Fruit fly (Drosophila melanogaster) whole organism, pupa: ENCODE data around the gene CG34183.
A peak's percentile ranks its signal among the peaks of the same experiment; 100 is the strongest.

Source experiments
- CG10348 ChIP-seq: fragments of 200-800 bp; sonication (Bioruptor generic); IDR thresholded peaks from 2 replicates; pipeline ENCODE4 v1.3.6; 2022; ENCODE audit warnings: missing biosample characterization, missing genetic modification characterization
- CG12605 ChIP-seq: fragments of 200-800 bp; sonication (Bioruptor generic); IDR thresholded peaks from 2 replicates; pipeline ENCODE4 v1.3.6; 2022; ENCODE audit warnings: missing biosample characterization, missing genetic modification characterization
- CG13204 ChIP-seq: fragments of 200-800 bp; sonication (Bioruptor generic); optimal IDR thresholded peaks from 2 replicates; lab custom pipeline; 2018; ENCODE audit warnings: missing biosample characterization, mild to moderate bottlenecking, missing genetic modification characterization, moderate library complexity
- CG14655 ChIP-seq: fragments of 200-800 bp; sonication (Bioruptor generic); optimal IDR thresholded peaks from 3 replicates; lab custom pipeline; 2017; ENCODE audit warnings: mild to moderate bottlenecking, missing biosample characterization, missing genetic modification reagents, missing genetic modification characterization
- CG15710 ChIP-seq: fragments of 200-800 bp; sonication (Bioruptor generic); optimal IDR thresholded peaks from 2 replicates; lab custom pipeline; 2018; ENCODE audit warnings: missing biosample characterization, mild to moderate bottlenecking, missing genetic modification characterization, moderate library complexity
- CG17806 ChIP-seq: fragments of 200-800 bp; sonication (Bioruptor generic); optimal IDR thresholded peaks from 2 replicates; lab custom pipeline; 2018; ENCODE audit warnings: missing biosample characterization, mild to moderate bottlenecking, missing genetic modification characterization, moderate library complexity
- CG32121 ChIP-seq: fragments of 200-800 bp; sonication (Bioruptor generic); IDR thresholded peaks from 2 replicates; pipeline ENCODE4 v1.3.6; 2022; ENCODE audit warnings: missing biosample characterization, missing genetic modification characterization
- CG34367 ChIP-seq: fragments of 200-800 bp; sonication (Bioruptor generic); optimal IDR thresholded peaks from 2 replicates; lab custom pipeline; 2018; ENCODE audit warnings: missing biosample characterization, mild to moderate bottlenecking, missing genetic modification characterization
- CG4496 ChIP-seq: fragments of 200-800 bp; sonication (Bioruptor generic); IDR thresholded peaks from 3 replicates; pipeline ENCODE4 v1.3.6; 2022; ENCODE audit warnings: missing biosample characterization, missing genetic modification characterization
- CG8159 ChIP-seq: fragments of 200-800 bp; sonication (Bioruptor generic); optimal IDR thresholded peaks from 3 replicates; lab custom pipeline; 2018; ENCODE audit warnings: missing biosample characterization, mild to moderate bottlenecking, missing genetic modification characterization, moderate library complexity
- CG8301 ChIP-seq: fragments of 200-800 bp; sonication (Bioruptor generic); optimal IDR thresholded peaks from 2 replicates; lab custom pipeline; 2018; ENCODE audit warnings: missing biosample characterization, mild to moderate bottlenecking, missing genetic modification characterization
- CG9948 ChIP-seq: fragments of 200-800 bp; sonication (Bioruptor generic); optimal IDR thresholded peaks from 2 replicates; lab custom pipeline; 2018; ENCODE audit warnings: missing biosample characterization, mild to moderate bottlenecking, missing genetic modification characterization, moderate library complexity
- D1 ChIP-seq: fragments of 200-800 bp; sonication (Bioruptor generic); optimal IDR thresholded peaks from 2 replicates; lab custom pipeline; 2018; ENCODE audit warnings: missing biosample characterization, mild to moderate bottlenecking, missing genetic modification characterization, moderate library complexity
- EcR ChIP-seq: fragments of 200-800 bp; sonication (Bioruptor generic); optimal IDR thresholded peaks from 3 replicates; lab custom pipeline; 2019; ENCODE audit warnings: missing biosample characterization, missing genetic modification characterization, mild to moderate bottlenecking, moderate library complexity, missing genetic modification reagents
- Ets98B ChIP-seq: fragments of 200-800 bp; sonication (Bioruptor generic); IDR thresholded peaks from 2 replicates; pipeline ENCODE4 v1.3.6; 2022; ENCODE audit warnings: missing biosample characterization, missing genetic modification characterization
- Pif1A ChIP-seq: fragments of 200-800 bp; sonication (Bioruptor generic); optimal IDR thresholded peaks from 3 replicates; lab custom pipeline; 2016; ENCODE audit warnings: missing biosample characterization, missing genetic modification characterization
- Pif1B ChIP-seq: fragments of 200-800 bp; sonication (Bioruptor generic); optimal IDR thresholded peaks from 3 replicates; lab custom pipeline; 2016; ENCODE audit warnings: missing biosample characterization, missing genetic modification characterization
- Snoo ChIP-seq: fragments of 200-800 bp; sonication (Bioruptor generic); optimal IDR thresholded peaks from 3 replicates; lab custom pipeline; 2017; ENCODE audit warnings: missing biosample characterization, mild to moderate bottlenecking, missing genetic modification characterization, inconsistent platforms
- fd96Ca ChIP-seq: fragments of 200-800 bp; sonication (Bioruptor generic); IDR thresholded peaks from 3 replicates; pipeline ENCODE4 v1.3.6; 2022; ENCODE audit warnings: missing biosample characterization, missing genetic modification characterization
- gl ChIP-seq: fragments of 200-800 bp; sonication (Bioruptor generic); optimal IDR thresholded peaks from 2 replicates; lab custom pipeline; 2018; ENCODE audit warnings: missing biosample characterization, mild to moderate bottlenecking, missing genetic modification characterization
- rn ChIP-seq: fragments of 200-800 bp; sonication (Bioruptor generic); IDR thresholded peaks from 2 replicates; pipeline ENCODE4 v1.3.6; 2022; ENCODE audit warnings: missing biosample characterization, missing genetic modification characterization

The CG34183 gene

DNA sequence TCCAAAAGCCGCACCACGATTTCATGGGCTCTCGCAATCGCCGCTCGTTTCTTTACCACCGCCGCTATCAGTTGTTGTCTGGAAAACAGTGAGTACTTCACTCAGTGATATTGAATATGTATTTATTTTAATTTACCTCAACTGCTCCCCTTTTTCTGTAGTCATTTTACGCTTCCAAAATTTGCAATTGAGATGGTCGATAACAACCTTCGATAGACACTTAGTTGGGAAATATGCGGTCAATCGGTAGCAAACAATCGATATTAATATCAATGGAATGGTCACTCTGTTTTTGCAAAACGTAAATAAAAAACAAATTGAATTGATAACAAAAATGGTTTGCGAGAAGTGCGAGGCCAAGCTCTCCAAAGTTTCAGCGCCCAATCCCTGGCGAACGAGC lies at the start of gene CG34183, which contains the start of gene CG4537:
Gene CG34183 (minus strand): TSS at position 197 of the 400 bp plus-strand sequence.
Gene CG4537 (plus strand): TSS at position 310 of the 400 bp plus-strand sequence.
- no peak for TF ChIP-seq Pif1B (GFP tag; lab: Kevin White, UChicago)
- no peak for TF ChIP-seq EcR (GFP tag; lab: Kevin White, UChicago)
- no peak for TF ChIP-seq Snoo (tag; lab: Kevin White, UChicago)
- TF ChIP-seq CG9948 (tag; lab: Kevin White, UChicago) = no peak
- TF ChIP-seq gl (tag; lab: Kevin White, UChicago) = no peak

DNA sequence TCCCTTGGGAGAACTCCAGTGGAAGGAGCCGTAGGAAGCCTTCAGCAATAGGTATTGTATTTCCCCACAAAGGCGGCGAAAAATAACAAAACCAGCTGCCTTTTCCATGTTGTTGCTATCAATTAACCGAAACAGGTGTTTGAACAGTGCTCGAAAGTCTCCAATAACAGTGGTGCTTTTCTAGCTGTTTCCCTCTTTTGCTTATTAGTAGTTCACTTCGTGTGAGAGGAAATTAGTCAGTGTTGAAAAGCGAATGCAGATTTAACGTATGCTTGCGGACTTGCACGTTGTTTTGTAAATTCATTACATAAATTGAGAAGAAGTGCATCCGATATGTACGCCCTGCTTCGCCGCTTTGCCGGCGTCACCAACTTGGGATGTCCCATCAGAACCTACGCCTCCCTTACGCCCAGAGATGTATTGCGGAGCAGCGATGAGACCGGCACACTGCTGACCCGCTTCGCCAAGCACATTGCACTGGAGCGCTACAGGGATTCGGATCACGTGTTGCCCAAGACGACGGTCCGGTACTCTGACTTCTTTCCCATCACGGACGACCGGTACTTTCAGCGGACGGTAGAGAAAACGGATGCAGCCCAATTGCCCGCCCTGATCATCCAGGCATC lies 48.2 kb upstream of the CG34183 start, which contains the start of the genes Datp and CG4619:
Gene Datp (minus strand): TSS at position 160 of the 626 bp plus-strand sequence.
Gene CG4619 (plus strand): TSS at position 233 of the 626 bp plus-strand sequence.
- peak; percentile 4 for TF ChIP-seq CG15710
- peak; percentile 39; the same call in 1 of the 2 replicates for TF ChIP-seq Ets98B (GFP tag; lab: Robert Waterston, UW)
- 0 out of 3 replicates have a peak, but pooled peaks have one; percentile 39 for TF ChIP-seq CG4496 (GFP tag; lab: Robert Waterston, UW)
- TF ChIP-seq CG34367 (tag; lab: Kevin White, UChicago) = peak; percentile 5
- peak; percentile 16 for TF ChIP-seq Snoo (tag; lab: Kevin White, UChicago)
- TF ChIP-seq CG10348 (GFP tag; lab: Robert Waterston, UW) = no peak
- TF ChIP-seq CG8159 (tag; lab: Kevin White, UChicago) = no peak
- TF ChIP-seq fd96Ca (GFP tag; lab: Robert Waterston, UW) = peak; percentile 44; the same call in 1 of the 3 replicates

DNA sequence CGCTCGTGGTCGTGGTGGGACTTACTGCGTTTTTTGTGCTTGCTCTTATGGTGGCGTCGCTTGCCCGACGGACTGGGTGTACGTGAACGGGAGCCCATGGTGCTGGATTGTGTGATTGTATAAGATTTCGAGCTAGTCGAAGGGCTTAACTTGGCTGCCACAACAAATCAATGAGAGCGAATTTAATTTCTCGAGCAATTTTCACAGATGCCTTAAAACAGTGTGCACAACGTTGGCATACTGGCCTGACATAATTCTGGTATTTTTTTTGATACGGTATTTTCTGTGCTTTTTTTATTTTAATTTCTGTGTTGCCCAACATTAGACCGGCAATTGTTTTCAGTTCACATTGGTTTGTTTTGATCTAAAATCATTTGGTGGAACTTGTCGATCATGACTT lies 47.3 kb upstream of the CG34183 start, which contains the start of gene Arglu1:
Gene Arglu1 (minus strand): TSS at position 227 of the 400 bp plus-strand sequence.
- TF ChIP-seq CG12605 = peak; percentile 35; the same call in 1 of the 2 replicates
- TF ChIP-seq CG32121 (GFP tag; lab: Robert Waterston, UW) = 0 out of 2 replicates have a peak, but pooled peaks have one; percentile 26
- TF ChIP-seq CG8301 (tag; lab: Kevin White, UChicago) = no peak
- TF ChIP-seq Ets98B (GFP tag; lab: Robert Waterston, UW) = peak; percentile 20; the same call in 1 of the 2 replicates
- TF ChIP-seq CG4496 (GFP tag; lab: Robert Waterston, UW) = peak; percentile 77
- peak; percentile 46; the same call in 1 of the 3 replicates for TF ChIP-seq fd96Ca (GFP tag; lab: Robert Waterston, UW)

DNA sequence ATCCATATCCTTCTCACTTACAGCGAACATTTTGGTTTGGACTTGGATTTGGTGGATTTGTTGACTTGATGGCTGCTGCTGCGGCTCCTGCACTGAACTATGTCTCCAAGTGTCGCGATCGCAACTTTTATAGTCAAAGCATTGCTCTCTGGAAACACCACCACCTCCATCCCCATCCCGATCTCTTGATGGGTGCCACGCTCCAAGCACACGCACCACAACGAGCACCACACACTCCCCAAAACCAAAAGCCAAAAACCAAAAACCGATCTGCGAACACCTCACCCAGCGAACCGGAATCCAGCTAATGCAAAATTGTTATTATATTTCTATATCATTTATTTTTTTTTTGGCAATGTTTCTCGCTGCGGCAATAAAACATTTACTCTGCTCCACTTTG lies 42.5 kb upstream of the CG34183 start, which contains the start of gene Cpr30F:
Gene Cpr30F (minus strand): TSS at position 101 of the 400 bp plus-strand sequence.
- TF ChIP-seq CG12605 (no peak), CG4496 (GFP tag; lab: Robert Waterston, UW) (no peak)

DNA sequence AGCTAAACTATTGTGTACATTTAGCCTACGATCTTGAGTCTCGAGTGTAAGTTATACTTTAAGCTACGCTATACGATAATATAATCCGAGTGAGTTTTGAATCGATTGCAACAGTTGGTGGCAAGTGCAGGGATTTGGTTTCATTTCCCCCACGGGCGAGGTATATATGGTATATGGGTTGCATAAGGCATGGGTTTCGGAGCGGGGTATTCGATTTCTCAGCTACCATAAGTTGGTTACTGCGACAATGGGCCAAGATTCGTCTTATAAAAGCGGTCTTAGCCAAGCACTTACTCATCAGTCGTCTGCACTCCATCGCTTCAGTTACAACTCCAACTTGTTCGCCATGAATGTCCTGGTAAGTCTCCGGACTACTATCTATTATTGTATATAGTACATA lies 39.7 kb upstream of the CG34183 start, which contains the start of gene CG42367:
Gene CG42367 (plus strand): TSS at position 301 of the 400 bp plus-strand sequence.
- TF ChIP-seq Ets98B (GFP tag; lab: Robert Waterston, UW) (no peak), CG34367 (tag; lab: Kevin White, UChicago) (no peak), D1 (tag; lab: Kevin White, UChicago) (no peak), CG10348 (GFP tag; lab: Robert Waterston, UW) (no peak), CG8159 (tag; lab: Kevin White, UChicago) (no peak), Pif1A (GFP tag; lab: Kevin White, UChicago) (no peak), CG15710 (no peak), Pif1B (GFP tag; lab: Kevin White, UChicago) (no peak), CG17806 (tag; lab: Kevin White, UChicago) (no peak), CG9948 (tag; lab: Kevin White, UChicago) (no peak), EcR (GFP tag; lab: Kevin White, UChicago) (no peak), CG12605 (no peak), Snoo (tag; lab: Kevin White, UChicago) (no peak), CG8301 (tag; lab: Kevin White, UChicago) (no peak), CG13204 (GFP tag; lab: Kevin White, UChicago) (no peak), rn (no peak)

DNA sequence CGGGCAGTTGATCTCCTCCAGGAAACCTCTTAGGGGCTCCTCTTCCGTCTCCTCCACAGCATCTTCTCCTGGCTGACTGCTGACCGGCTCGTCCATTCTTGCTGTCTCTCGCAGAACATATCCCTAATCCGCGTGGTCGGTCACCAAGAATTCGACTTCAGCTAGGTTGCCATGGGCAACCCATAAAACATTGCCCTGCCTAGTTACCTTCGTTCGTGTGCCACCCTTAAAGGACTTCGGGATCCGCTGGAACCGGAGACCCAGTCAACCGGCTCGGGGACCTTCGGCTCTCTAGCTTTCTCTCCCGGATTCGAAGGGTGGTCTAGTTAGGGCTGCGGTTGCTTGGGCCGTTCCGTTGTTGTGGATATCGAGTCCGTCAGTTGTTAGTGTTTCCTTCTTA lies 34.2 kb upstream of the CG34183 start, which contains the start of the genes TbCMF46 and CG42366:
Gene TbCMF46 (minus strand): TSS at position 101 of the 400 bp plus-strand sequence.
Gene CG42366 (plus strand): TSS at position 397 of the 400 bp plus-strand sequence.
- no peak for TF ChIP-seq Snoo (tag; lab: Kevin White, UChicago)

DNA sequence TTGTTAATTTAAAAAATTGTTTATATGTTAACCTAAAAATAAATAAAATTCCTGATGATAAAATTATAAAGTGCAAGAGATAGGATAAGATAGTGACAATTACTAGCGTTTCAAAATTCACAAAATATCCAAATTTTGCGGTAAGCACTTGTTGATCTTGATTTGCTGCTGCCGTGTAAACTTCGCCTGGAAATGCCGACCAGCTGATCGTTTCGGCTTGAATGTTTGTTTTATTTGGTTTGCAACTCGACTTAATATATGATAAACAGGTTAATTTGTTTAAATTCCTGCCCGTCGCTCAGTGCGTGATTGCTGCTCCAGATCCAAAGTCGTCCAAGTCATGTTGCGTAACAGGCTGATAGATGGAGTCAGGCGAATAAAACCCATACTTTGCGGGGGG lies 30.8 kb upstream of the CG34183 start, which contains the start of gene CG4592:
Gene CG4592 (plus strand): TSS at position 233 of the 400 bp plus-strand sequence.
- TF ChIP-seq Ets98B (GFP tag; lab: Robert Waterston, UW) (peak; percentile 84), CG8159 (tag; lab: Kevin White, UChicago) (peak; percentile 65), rn (no peak), Pif1A (GFP tag; lab: Kevin White, UChicago) (peak; percentile 81), D1 (tag; lab: Kevin White, UChicago) (peak; percentile 2), CG12605 (peak; percentile 66), Pif1B (GFP tag; lab: Kevin White, UChicago) (peak; percentile 77), CG10348 (GFP tag; lab: Robert Waterston, UW) (no peak), CG14655 (GFP tag; lab: Kevin White, UChicago) (no peak), EcR (GFP tag; lab: Kevin White, UChicago) (no peak), fd96Ca (GFP tag; lab: Robert Waterston, UW) (peak; percentile 82; the same call in 2 of the 3 replicates), CG15710 (no peak), CG13204 (GFP tag; lab: Kevin White, UChicago) (no peak), CG8301 (tag; lab: Kevin White, UChicago) (no peak), CG34367 (tag; lab: Kevin White, UChicago) (peak; percentile 68), CG32121 (GFP tag; lab: Robert Waterston, UW) (peak; percentile 82), gl (tag; lab: Kevin White, UChicago) (peak; percentile 36), CG4496 (GFP tag; lab: Robert Waterston, UW) (peak; percentile 87), Snoo (tag; lab: Kevin White, UChicago) (no peak), CG17806 (tag; lab: Kevin White, UChicago) (no peak), CG9948 (tag; lab: Kevin White, UChicago) (peak; percentile 54)
